Worm (Caenorhabditis elegans) whole organism, L2 larva: ENCODE data around the gene asp-2.

Experiments used
- C34F6.9 ChIP-seq: fragments of 150-350 bp; optimal IDR thresholded peaks from 2 replicates; lab custom pipeline; 2014; ENCODE audit warnings: missing biosample characterization, missing genetic modification characterization
- F13H6.1 ChIP-seq: sonication (generic microtip); optimal IDR thresholded peaks from 2 replicates; lab custom pipeline; 2016; ENCODE audit warnings: missing genetic modification characterization, missing compliant biosample characterization
- R02D3.7 ChIP-seq: fragments of 150-350 bp; optimal IDR thresholded peaks from 2 replicates; lab custom pipeline; 2014; ENCODE audit warnings: missing biosample characterization, missing genetic modification characterization
- Y55F3AM.14 ChIP-seq: fragments of 200-800 bp; sonication (Bioruptor generic); optimal IDR thresholded peaks from 2 replicates; lab custom pipeline; 2018; ENCODE audit warnings: mild to moderate bottlenecking, missing genetic modification characterization, missing compliant biosample characterization
- aly-2 ChIP-seq: fragments of 150-350 bp; optimal IDR thresholded peaks from 2 replicates; lab custom pipeline; 2014; ENCODE audit warnings: missing biosample characterization, missing genetic modification characterization
- ceh-16 ChIP-seq: fragments of 150-350 bp; optimal IDR thresholded peaks from 2 replicates; lab custom pipeline; 2014; ENCODE audit warnings: missing biosample characterization, missing genetic modification characterization
- ceh-82 ChIP-seq: fragments of 150-350 bp; optimal IDR thresholded peaks from 2 replicates; lab custom pipeline; 2014; ENCODE audit warnings: missing biosample characterization, missing genetic modification characterization
- crh-2 ChIP-seq: sonication (generic microtip); optimal IDR thresholded peaks from 2 replicates; lab custom pipeline; 2017; ENCODE audit warnings: missing biosample characterization, missing genetic modification characterization
- egl-27 ChIP-seq: sonication (generic microtip); optimal IDR thresholded peaks from 3 replicates; lab custom pipeline; 2017; ENCODE audit warnings: missing biosample characterization, missing genetic modification reagents, missing genetic modification characterization
- elt-3 ChIP-seq: sonication (generic microtip); optimal IDR thresholded peaks from 2 replicates; lab custom pipeline; 2017; ENCODE audit warnings: missing biosample characterization, missing genetic modification characterization
- fos-1 ChIP-seq: fragments of 150-350 bp; optimal IDR thresholded peaks from 2 replicates; lab custom pipeline; 2014; ENCODE audit warnings: missing biosample characterization, missing genetic modification characterization
- lin-11 ChIP-seq: fragments of 150-350 bp; sonication (generic microtip); optimal IDR thresholded peaks from 2 replicates; lab custom pipeline; 2014; ENCODE audit warnings: missing biosample characterization, missing genetic modification characterization, inconsistent platforms, mixed read lengths
- lin-13 ChIP-seq: fragments of 150-350 bp; optimal IDR thresholded peaks from 2 replicates; lab custom pipeline; 2014; ENCODE audit warnings: missing biosample characterization, missing genetic modification reagents, missing genetic modification characterization
- lsy-2 ChIP-seq, 2 experiments: fragments of 150-350 bp in 1 of 2; sonication (generic microtip) in 1 of 2; optimal IDR thresholded peaks; 2 replicates each; lab custom pipeline; 2014 to 2017; ENCODE audit warnings: missing biosample characterization in 2 of 2, missing genetic modification characterization in 2 of 2
- mab-5 ChIP-seq: fragments of 150-350 bp; optimal IDR thresholded peaks from 2 replicates; lab custom pipeline; 2014; ENCODE audit warnings: missing biosample characterization, missing genetic modification characterization
- mbf-1 ChIP-seq: sonication (generic microtip); optimal IDR thresholded peaks from 2 replicates; lab custom pipeline; 2017; ENCODE audit warnings: missing biosample characterization, missing genetic modification characterization
- mdl-1 ChIP-seq, 2 experiments: fragments of 150-350 bp in 1 of 2; sonication (generic microtip) in 1 of 2; optimal IDR thresholded peaks; 2 replicates each; lab custom pipeline; 2017; ENCODE audit warnings: missing biosample characterization in 2 of 2, missing genetic modification characterization in 2 of 2
- nhr-11 ChIP-seq: fragments of 150-350 bp; optimal IDR thresholded peaks from 2 replicates; lab custom pipeline; 2014; ENCODE audit warnings: missing biosample characterization, missing genetic modification characterization
- nhr-129 ChIP-seq: fragments of 150-350 bp; optimal IDR thresholded peaks from 2 replicates; lab custom pipeline; 2014; ENCODE audit warnings: missing biosample characterization, missing genetic modification characterization
- nhr-21 ChIP-seq: fragments of 150-350 bp; optimal IDR thresholded peaks from 2 replicates; lab custom pipeline; 2014; ENCODE audit warnings: missing biosample characterization, missing genetic modification characterization
- nhr-23 ChIP-seq: fragments of 150-350 bp; optimal IDR thresholded peaks from 2 replicates; lab custom pipeline; 2014; ENCODE audit warnings: missing biosample characterization, missing genetic modification reagents, missing genetic modification characterization
- nhr-237 ChIP-seq: fragments of 150-350 bp; optimal IDR thresholded peaks from 2 replicates; lab custom pipeline; 2014; ENCODE audit warnings: missing biosample characterization, missing genetic modification characterization
- nhr-25 ChIP-seq: fragments of 150-350 bp; sonication (generic microtip); optimal IDR thresholded peaks from 3 replicates; lab custom pipeline; 2014; ENCODE audit warnings: missing biosample characterization, missing genetic modification characterization
- nhr-6 ChIP-seq: fragments of 150-350 bp; optimal IDR thresholded peaks from 2 replicates; lab custom pipeline; 2014; ENCODE audit warnings: missing biosample characterization, missing genetic modification characterization
- peb-1 ChIP-seq: fragments of 150-350 bp; optimal IDR thresholded peaks from 2 replicates; lab custom pipeline; 2014; ENCODE audit warnings: missing biosample characterization, missing genetic modification characterization
- sma-3 ChIP-seq: sonication (generic microtip); optimal IDR thresholded peaks from 2 replicates; lab custom pipeline; 2016; ENCODE audit warnings: missing genetic modification reagents, missing genetic modification characterization, missing compliant biosample characterization
- sma-9 ChIP-seq, 2 experiments: fragments of 150-350 bp in 1 of 2; sonication (generic microtip) in 1 of 2; optimal IDR thresholded peaks; 2 replicates each; lab custom pipeline; 2014 to 2016; ENCODE audit warnings: missing genetic modification characterization in 2 of 2, mild to moderate bottlenecking in 1 of 2, missing biosample characterization in 1 of 2, missing compliant biosample characterization in 1 of 2, missing genetic modification reagents in 1 of 2, moderate library complexity in 1 of 2
- unc-39 ChIP-seq: fragments of 150-350 bp; optimal IDR thresholded peaks from 2 replicates; lab custom pipeline; 2014; ENCODE audit warnings: missing biosample characterization, missing genetic modification characterization
- unc-55 ChIP-seq: fragments of 150-350 bp; sonication (generic microtip); optimal IDR thresholded peaks from 3 replicates; lab custom pipeline; 2014; ENCODE audit warnings: missing biosample characterization, missing genetic modification reagents, missing genetic modification characterization
- unc-62 ChIP-seq: fragments of 150-350 bp; optimal IDR thresholded peaks from 2 replicates; lab custom pipeline; 2014; ENCODE audit warnings: missing biosample characterization, missing genetic modification reagents, missing genetic modification characterization
- zag-1 ChIP-seq: fragments of 150-350 bp; optimal IDR thresholded peaks from 2 replicates; lab custom pipeline; 2014; ENCODE audit warnings: missing biosample characterization, missing genetic modification characterization
- ztf-1 ChIP-seq: fragments of 200-800 bp; sonication (Bioruptor generic); conservative IDR thresholded peaks from 2 replicates; pipeline ENCODE4 v1.3.6; 2022; ENCODE audit warnings: missing genetic modification characterization, missing compliant biosample characterization
- ztf-11 ChIP-seq: sonication (generic microtip); optimal IDR thresholded peaks from 2 replicates; lab custom pipeline; 2017; ENCODE audit warnings: missing biosample characterization, missing genetic modification characterization
- ztf-4 ChIP-seq: fragments of 150-350 bp; optimal IDR thresholded peaks from 2 replicates; lab custom pipeline; 2014; ENCODE audit warnings: missing biosample characterization, missing genetic modification characterization

asp-2 gene

ce11 chrV:9243171-9243996 is 40.5 kb downstream of the asp-2 start, which contains the start of gene glo-4 (continued):
- TF ChIP-seq ceh-16 (tag; lab: Kevin White, UChicago), result no peak
- no peak for TF ChIP-seq nhr-237
- peak; percentile 90 for TF ChIP-seq unc-55 (GFP tag; lab: Kevin White, UChicago)
- TF ChIP-seq mbf-1, result no peak
- TF ChIP-seq nhr-23 (tag; lab: Kevin White, UChicago), result no peak
- peak; percentile 81 for TF ChIP-seq nhr-6 (tag; lab: Kevin White, UChicago)
- peak; percentile 70 for TF ChIP-seq fos-1 (tag; lab: Kevin White, UChicago)
- TF ChIP-seq nhr-11 (tag; lab: Kevin White, UChicago), result no peak
- peak; percentile 80 for TF ChIP-seq F13H6.1 (tag; lab: Kevin White, UChicago)
- peak; percentile 52 for TF ChIP-seq egl-27 (tag; lab: Kevin White, UChicago)

- no peak for TF ChIP-seq ceh-82
- no peak for TF ChIP-seq nhr-25 (tag; lab: Kevin White, UChicago)
- no peak for TF ChIP-seq nhr-21 (tag; lab: Kevin White, UChicago)
- TF ChIP-seq nhr-237, result no peak
- no peak for TF ChIP-seq nhr-23 (tag; lab: Kevin White, UChicago)
- no peak for TF ChIP-seq ztf-1
- TF ChIP-seq nhr-6 (tag; lab: Kevin White, UChicago), result no peak
- TF ChIP-seq ztf-4 (tag; lab: Kevin White, UChicago), result no peak
- no peak for TF ChIP-seq crh-2
- TF ChIP-seq unc-39, result no peak
- TF ChIP-seq aly-2 (tag; lab: Kevin White, UChicago), result no peak
- no peak for TF ChIP-seq mbf-1
- TF ChIP-seq lin-13, result no peak
- TF ChIP-seq elt-3, result no peak
- TF ChIP-seq ztf-11 (tag; lab: Kevin White, UChicago), result no peak
- TF ChIP-seq Y55F3AM.14 (GFP tag; lab: Kevin White, UChicago), result no peak
Measured at ce11 chrV:9246260-9246659, 43.4 kb downstream of the asp-2 start, which contains the start of gene aat-2. Gene aat-2 (minus strand): TSS chrV:9246360.

DNA sequence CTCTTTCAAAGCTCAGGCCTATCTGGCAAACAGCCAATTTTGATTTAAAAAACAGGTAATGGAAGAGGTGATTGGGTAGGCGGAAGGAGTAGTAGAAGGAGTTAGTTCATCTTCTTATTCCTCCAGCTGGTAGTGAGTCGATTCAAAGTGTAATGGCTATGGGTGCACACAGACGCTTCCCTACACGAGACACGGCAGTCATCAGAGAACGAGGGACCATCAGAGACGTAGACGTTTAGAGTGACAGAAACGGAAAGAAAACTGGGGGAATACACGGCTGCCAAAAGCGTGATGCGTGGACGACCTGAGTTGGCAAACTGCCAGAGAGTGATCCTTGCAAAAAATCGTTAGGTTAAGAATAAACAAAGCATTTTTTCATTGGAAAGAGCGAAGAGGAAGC is 44.5 kb downstream of the asp-2 start:
- TF ChIP-seq nhr-129 (peak; percentile 75), unc-62 (no peak), nhr-237 (no peak), mab-5 (tag; lab: Kevin White, UChicago) (no peak), mdl-1 (tag; optimal IDR thresholded peaks at IDR 0.05; lab: Kevin White, UChicago) (peak in 1 of 2 experiments; percentile 25), lsy-2 (tag; optimal IDR thresholded peaks at IDR 0.05; lab: Kevin White, UChicago) (peak in 1 of 2 experiments; percentile 30), C34F6.9 (tag; lab: Kevin White, UChicago) (peak; percentile 53), zag-1 (tag; lab: Kevin White, UChicago) (no peak), sma-9 (GFP tag; optimal IDR thresholded peaks at IDR 0.05; lab: Kevin White, UChicago) (peak; percentile 74), sma-9 (tag; optimal IDR thresholded peaks at IDR 0.05; lab: Kevin White, UChicago) (no peak), aly-2 (tag; lab: Kevin White, UChicago) (no peak), unc-55 (GFP tag; lab: Kevin White, UChicago) (peak; percentile 60), lin-13 (no peak), F13H6.1 (tag; lab: Kevin White, UChicago) (peak; percentile 34)
- TF ChIP-seq, all 48 proteins: peak for 7

ce11 chrV:9249206-9249605 is 46.3 kb downstream of the asp-2 start, which contains the start of gene str-94:
Gene str-94 (minus strand): TSS chrV:9249306.
- no peak for TF ChIP-seq nhr-129
- TF ChIP-seq peb-1 (tag; lab: Kevin White, UChicago), result no peak
- TF ChIP-seq C34F6.9 (tag; lab: Kevin White, UChicago), result no peak
- no peak for TF ChIP-seq zag-1 (tag; lab: Kevin White, UChicago)
- TF ChIP-seq R02D3.7, result no peak
- TF ChIP-seq nhr-23 (tag; lab: Kevin White, UChicago), result no peak
- TF ChIP-seq unc-39, result no peak
- no peak for TF ChIP-seq crh-2
- no peak for TF ChIP-seq fos-1 (tag; lab: Kevin White, UChicago)
- no peak for TF ChIP-seq elt-3
- no peak for TF ChIP-seq nhr-6 (tag; lab: Kevin White, UChicago)
- no peak for TF ChIP-seq nhr-25 (tag; lab: Kevin White, UChicago)
- no peak for TF ChIP-seq sma-3 (GFP tag; lab: Kevin White, UChicago)
- no peak for TF ChIP-seq ceh-16 (tag; lab: Kevin White, UChicago)
- TF ChIP-seq F13H6.1 (tag; lab: Kevin White, UChicago), result no peak
- TF ChIP-seq mbf-1, result no peak
- TF ChIP-seq lin-11, result no peak
- TF ChIP-seq, all 48 proteins: peak for 0
